Worm (Caenorhabditis elegans) whole organism, late embryonic: ENCODE measurements around the gene srg-65.

ENCODE experiments used
- ama-1 ChIP-seq: fragments of 150-350 bp; optimal IDR thresholded peaks from 2 replicates; lab custom pipeline; 2014
- ceh-22 ChIP-seq: sonication (generic microtip); optimal IDR thresholded peaks from 2 replicates; lab custom pipeline; 2017; ENCODE audit warnings: missing biosample characterization, missing genetic modification characterization
- hlh-6 ChIP-seq: sonication (generic microtip); optimal IDR thresholded peaks from 2 replicates; lab custom pipeline; 2016; ENCODE audit warnings: missing genotype, missing genetic modification characterization, missing compliant biosample characterization
- pha-4 ChIP-seq: fragments of 150-350 bp; optimal IDR thresholded peaks from 2 replicates; lab custom pipeline; 2018; ENCODE audit warnings: missing biosample characterization, missing genetic modification reagents, missing genetic modification characterization
- tbx-2 ChIP-seq: sonication (generic microtip); optimal IDR thresholded peaks from 2 replicates; lab custom pipeline; 2016; ENCODE audit warnings: missing genetic modification characterization, missing compliant biosample characterization
- unc-3 ChIP-seq, 2 experiments: fragments of 200-800 bp in 1 of 2; sonication (Bioruptor generic) in 1 of 2; sonication (generic microtip) in 1 of 2; conservative IDR thresholded peaks in 1 of 2; optimal IDR thresholded peaks in 1 of 2; 2 replicates each; pipeline versions ENCODE4 v1.3.6 to Lab custom; 2016 to 2022; ENCODE audit warnings: missing compliant biosample characterization in 2 of 2, missing genetic modification characterization in 2 of 2, missing genetic modification reagents in 1 of 2
- ztf-16 ChIP-seq: sonication (generic microtip); optimal IDR thresholded peaks from 2 replicates; lab custom pipeline; 2017; ENCODE audit warnings: missing genetic modification characterization, missing compliant biosample characterization

DNA sequence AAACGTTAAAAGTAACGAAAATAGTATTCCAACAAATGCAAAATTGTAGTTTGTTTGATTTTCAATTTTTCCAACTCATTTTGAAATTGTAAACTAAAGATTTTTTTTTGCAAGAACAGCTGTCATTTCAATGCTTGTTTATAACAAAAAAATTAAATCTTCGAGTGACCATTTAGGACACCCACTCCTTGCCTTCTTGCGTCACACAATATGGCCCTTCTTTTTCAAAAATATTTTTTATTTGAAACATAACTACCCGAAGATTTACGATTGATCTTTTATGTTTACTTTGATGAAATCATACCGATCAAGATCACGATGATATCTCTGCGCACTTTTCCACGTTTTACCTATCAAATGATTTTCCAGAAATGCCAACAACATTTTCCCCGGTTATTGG lies 25.0 kb downstream of the srg-65 start, which contains the start of gene ZC317.2:
- TF ChIP-seq ceh-22 (tag; lab: Kevin White, UChicago) (no peak), hlh-6 (tag; lab: Kevin White, UChicago) (no peak), unc-3 (GFP tag; conservative IDR thresholded peaks at IDR 0.05; lab: Robert Waterston, UW) (no peak), unc-3 (tag; optimal IDR thresholded peaks at IDR 0.05; lab: Kevin White, UChicago) (no peak), ama-1 (no peak), ztf-16 (tag; lab: Kevin White, UChicago) (no peak), tbx-2 (tag; lab: Kevin White, UChicago) (no peak), pha-4 (tag; lab: Kevin White, UChicago) (no peak)
